Fruit fly (Drosophila melanogaster) whole organism, larva: Measurements from ENCODE around the gene CG34001.

Experiments
- noc ChIP-seq: fragments of 200-800 bp; sonication (Bioruptor generic); optimal IDR thresholded peaks from 3 replicates; lab custom pipeline; 2019; ENCODE audit warnings: missing biosample characterization, mild to moderate bottlenecking, missing genetic modification characterization, moderate library complexity

Gene CG34001

dm6 chr3L:10652487-10652886 lies 21.6 kb downstream of the CG34001 start:
- TF ChIP-seq noc: no peak

DNA sequence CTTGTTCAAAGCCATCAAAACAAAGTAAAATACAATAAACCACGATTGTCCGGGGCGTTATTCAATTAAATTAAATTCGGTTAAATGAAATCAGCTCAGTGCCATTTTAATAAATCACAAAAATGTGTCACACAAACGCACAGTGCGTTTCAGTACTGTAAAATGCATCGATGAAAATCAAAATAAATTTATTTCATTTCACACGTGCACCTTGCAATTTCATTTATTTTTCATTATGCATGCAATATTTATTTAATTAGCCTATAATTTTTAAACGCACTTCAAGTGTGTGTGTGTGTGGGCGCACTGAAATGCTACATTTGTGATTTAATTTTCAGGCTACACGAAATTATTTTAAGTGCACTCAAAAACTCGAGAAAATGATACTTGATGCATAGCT lies 23.6 kb downstream of the CG34001 start:
- no peak for TF ChIP-seq noc

DNA sequence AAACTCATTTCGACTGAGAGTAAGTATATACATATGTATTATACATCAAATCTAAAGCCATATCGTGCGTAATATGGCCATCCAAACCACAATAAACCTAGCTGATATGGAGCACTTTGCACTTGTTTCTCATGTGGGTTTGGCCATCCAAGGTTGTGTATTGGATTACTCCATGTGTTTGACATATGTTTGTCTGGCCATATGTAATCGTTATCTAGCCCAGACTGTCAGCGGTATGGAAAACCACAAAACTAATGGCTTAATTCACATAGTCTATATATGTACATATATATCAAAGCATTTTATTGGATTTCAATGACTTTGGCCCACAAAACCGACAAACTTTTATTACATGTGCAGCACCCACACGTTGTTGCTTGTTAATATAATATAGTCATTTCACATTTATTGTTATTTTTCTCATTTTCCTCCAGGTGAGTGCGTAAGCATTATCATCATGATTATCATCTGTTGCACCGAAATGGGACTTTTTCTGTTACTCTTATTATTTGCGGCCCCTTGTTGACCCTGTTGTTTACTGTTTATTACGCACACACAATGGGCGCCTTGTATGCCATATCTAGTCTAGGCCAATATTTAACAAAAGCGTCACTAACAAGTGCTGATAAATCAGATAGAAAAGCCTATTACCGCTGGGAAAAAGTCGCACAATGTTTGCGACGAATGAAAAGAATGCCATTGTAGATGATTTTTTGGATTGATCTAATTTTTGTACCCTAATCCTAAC lies 25.7 kb downstream of the CG34001 start:
- peak; percentile 20 for TF ChIP-seq noc

- TF ChIP-seq noc: no peak
Measured at dm6 chr3L:10657311-10657710, 26.4 kb downstream of the CG34001 start.

dm6 chr3L:10658362-10659127 lies 27.7 kb downstream of the CG34001 start:
- TF ChIP-seq noc: no peak

- TF ChIP-seq noc: no peak
Measured at dm6 chr3L:10659524-10659923, 28.6 kb downstream of the CG34001 start.

DNA sequence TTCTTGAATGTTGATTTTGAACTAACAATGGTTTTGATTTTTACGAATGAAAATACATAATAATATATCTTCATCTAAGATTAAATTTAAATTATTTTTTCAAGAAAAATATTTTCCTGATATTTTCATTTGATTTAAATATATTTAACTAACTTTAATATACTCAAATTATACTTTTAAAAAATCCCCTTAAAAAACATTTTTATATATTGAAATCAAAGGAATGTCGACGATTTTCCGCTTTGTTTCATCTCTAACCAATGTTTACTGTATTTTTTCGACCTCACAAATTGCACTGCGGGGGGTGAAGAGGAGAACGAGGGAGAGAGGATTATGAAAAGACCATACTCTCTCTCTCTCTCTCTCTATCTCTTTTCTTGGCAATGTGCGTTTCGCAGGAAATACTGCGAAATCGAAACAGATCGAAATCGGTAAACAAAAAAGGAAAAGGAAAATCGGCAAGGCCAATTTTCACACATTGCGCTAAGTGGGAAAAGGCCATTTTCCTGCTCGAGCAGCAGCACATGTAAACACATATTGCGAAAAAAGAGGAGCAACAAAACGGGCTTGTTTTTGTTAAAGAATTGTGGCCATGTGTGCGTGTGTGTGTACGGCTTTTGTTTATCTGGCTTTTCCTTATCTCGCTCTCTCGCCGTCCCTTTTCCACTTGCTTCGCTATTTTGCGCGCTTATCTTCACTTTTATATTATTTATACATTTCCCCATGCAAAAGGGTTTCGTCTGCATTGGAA lies 29.3 kb downstream of the CG34001 start:
- no peak for TF ChIP-seq noc

DNA sequence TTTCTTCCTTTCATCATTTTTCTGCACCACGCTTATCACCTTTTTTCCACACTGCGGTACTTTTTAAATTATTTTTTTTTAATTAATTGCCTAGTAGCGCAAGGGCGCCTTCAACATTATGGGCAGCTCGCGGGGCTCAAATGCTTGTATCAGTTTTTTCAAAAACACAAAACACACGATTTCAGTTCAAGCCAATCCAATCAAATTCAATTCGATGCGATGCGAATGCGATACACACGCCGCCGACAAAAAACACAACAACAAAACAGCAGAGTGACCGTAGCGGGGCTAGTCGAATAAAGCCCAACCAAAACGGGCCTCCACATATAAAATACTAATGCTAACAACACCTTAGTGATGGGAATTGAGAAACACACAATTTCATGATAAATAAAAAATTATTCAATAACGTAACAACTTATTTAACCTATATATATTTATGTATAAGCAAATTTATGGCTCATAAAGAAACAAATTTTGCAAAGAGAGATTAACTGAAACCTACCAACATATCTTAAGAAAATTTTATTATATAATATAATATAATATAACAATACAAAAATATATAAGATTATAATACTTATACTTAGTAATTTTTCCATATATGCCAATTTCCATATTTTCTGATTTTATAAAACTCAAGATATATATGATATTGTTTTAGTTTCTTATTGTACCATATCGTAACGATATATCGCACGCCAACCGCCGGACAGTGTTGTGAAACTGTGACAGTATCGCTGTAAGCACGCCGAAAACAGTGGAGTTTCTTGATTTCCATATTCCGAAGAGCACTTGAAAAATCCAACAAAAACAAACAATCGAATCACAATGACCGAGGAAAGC lies 30.1 kb downstream of the CG34001 start, which contains the start of the genes CG32066 and CG8003:
Gene CG32066 (minus strand): TSS at position 270 of the 846 bp plus-strand sequence.
Gene CG8003 (plus strand): TSS at position 732 of the 846 bp plus-strand sequence.
- no peak for TF ChIP-seq noc

dm6 chr3L:10663190-10663763 lies 32.4 kb downstream of the CG34001 start, which contains the start of gene Adi1:
Adi1 (plus strand) TSS chr3L:10663376.
- TF ChIP-seq noc: no peak

DNA sequence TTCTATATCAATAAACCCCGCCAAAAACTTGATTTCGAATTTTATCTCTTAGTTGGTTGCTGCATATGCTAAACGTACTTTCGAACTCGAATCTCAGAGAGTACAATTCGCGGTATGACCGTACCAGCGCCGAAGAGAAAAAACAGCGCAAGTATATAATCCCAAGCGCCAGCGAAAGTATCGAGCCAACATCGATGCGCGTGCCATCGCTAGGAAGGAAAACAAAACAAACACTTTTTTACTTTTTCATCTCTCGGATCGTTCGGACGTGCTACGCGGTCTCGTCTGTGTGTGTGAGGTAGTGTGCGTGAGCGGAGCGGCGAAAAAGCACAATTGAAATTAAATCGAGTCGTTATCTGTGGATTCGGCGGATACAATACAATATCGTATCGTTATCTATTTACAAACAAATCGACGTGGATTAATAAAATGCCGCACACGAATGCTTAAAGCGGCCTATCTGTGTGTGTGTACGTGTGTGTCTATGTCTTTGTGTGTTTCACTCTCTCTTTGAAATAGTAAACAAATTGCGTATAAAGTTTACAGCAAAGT lies 33.7 kb downstream of the CG34001 start, which contains the start of gene simj:
Gene simj (plus strand): TSS at position 229 of the 552 bp plus-strand sequence.
- TF ChIP-seq noc: peak; percentile 44

DNA sequence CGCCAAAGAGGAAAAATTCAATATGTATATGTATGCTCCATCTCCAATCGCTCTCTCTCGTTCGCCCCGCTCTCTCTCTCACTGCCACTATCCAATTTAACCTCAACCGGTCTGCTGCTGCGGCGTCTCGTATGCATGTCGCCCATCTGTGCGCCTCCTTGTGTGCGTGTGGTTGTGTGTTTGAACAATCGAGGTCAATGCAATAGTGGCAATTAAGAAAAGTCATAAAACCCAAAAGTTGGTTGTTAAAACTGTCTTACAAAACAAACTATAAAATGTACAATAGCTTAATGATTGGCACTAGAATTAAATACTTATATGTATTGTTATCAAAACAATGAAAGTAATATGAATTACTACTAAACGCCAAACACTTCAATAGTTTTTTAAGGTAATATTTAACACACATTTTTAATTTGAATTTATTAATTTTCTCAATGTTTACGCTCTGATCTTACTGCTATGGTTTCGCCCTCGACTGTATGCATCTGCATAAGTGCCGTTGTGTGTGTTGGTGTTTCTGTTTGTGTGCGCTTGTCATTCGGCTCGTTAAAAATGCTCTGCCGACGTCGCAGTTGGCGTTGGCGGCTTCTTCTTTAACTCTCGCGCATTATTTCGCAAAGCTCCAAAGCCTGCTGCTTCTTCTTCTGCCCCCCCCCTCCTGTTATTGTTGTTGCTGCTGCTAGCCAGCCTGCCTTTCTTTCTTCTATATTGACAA lies 34.7 kb downstream of the CG34001 start:
- TF ChIP-seq noc: peak; percentile 98

DNA sequence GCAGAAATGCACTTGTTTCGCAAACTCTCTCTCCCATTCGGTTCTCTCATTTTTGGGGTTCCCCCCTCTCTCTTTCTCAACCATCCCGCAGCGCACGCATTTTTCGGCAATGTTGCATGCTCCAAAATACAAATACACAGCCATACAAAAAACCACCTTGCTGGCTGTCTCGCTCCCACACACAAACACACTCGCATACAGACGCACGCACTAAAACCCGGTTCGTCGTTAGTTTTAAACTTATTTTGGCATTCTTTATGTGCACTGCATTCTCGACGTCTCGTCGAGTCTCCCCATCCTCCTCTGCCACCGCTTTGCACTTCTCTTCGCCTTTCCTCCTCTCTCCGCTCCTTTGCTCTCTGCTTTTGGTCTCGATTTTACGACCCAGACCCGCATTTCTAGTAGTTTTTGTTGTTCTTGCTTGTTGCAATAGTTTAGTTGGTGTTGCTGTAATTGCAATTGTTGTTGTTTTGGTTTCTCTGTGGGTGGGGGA lies 35.7 kb downstream of the CG34001 start:
- TF ChIP-seq noc: no peak

DNA sequence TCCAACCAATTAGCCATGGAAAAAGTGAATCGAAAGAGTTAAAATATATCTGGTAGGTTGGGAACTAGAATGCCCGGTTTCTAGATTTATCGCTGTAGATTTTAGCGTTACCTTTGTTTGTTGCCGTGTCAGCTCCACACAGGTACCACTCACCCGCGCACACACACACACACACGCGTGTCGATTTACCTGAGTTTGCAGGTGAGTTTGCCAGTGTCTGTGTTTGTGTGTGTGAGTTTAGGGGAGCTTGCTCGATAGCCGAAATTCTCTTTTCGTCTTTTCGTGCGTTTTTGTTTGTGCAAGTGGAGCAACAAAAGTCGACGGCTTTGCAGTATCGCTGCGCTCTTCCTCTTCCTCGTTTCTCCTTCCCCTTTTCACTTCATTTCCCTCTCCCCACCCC lies 36.5 kb downstream of the CG34001 start:
- TF ChIP-seq noc: no peak
